Fruit fly (Drosophila melanogaster): ENCODE measurements around the gene vkg.

dm6 chr2L:5059645-5060254 lies 31.8 kb upstream of the vkg start, which contains the start of gene Rpn11:
- no peak for TF ChIP-seq Dfd (GFP tag; optimal IDR thresholded peaks at IDR 0.05)
- TF ChIP-seq Hnf4 (GFP tag; optimal IDR thresholded peaks at IDR 0.05): peak; percentile 10
- TF ChIP-seq rgr (GFP tag; optimal IDR thresholded peaks at IDR 0.05): peak; percentile 42
- TF ChIP-seq psq (GFP tag; optimal IDR thresholded peaks at IDR 0.05): peak; percentile 41
- TF ChIP-seq Dif (GFP tag; optimal IDR thresholded peaks at IDR 0.05; ENCODE audit: partially characterized antibody): no peak

All from whole organism, wandering third instar larva.